Worm (Caenorhabditis elegans): ENCODE measurements around the gene Y57A10B.7.

DNA sequence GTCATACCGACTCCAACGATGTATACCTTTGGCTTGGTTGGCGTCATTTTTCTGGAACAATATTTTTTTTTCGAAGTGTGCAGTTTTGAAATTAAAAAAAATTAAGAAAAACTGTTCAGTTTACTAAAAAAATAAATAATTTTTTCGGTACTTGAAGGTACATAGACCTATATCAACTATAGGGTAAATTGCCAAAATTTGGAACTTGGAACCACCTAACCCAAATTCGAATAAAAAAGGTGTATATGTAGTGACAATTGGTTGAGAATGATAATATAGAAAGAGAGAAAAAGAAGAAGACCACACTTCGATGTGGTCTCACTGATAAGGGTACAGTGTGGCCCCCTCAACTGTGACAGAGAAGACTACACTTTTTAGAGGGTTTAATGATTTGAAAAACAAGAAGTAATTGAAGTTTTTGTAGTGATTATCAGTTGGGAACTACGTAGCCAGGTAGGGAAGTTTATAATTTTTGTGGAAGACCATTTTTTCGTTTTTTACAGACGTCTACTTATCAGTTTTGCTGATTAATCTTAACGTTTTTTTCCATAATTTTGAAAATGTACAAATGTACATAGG lies 32.1 kb upstream of the Y57A10B.7 start, which contains the start of gene daf-22:
- TF ChIP-seq sox-4 (tag; optimal IDR thresholded peaks at IDR 0.05) (no peak), rnt-1 (tag; optimal IDR thresholded peaks at IDR 0.05) (no peak), hlh-30 (tag; optimal IDR thresholded peaks at IDR 0.05; ENCODE audit: insufficient read depth) (no peak), ceh-34 (tag; optimal IDR thresholded peaks at IDR 0.05) (no peak)

Data from whole organism, late embryonic.